Worm (Caenorhabditis elegans): ENCODE results near the gene acl-9.

Gene acl-9

ce11 chrV:6453122-6453521 is at the start of gene acl-9:
acl-9 (plus strand) TSS chrV:6453226.
- no peak for TF ChIP-seq nhr-47 (tag; optimal IDR thresholded peaks at IDR 0.05)
- TF ChIP-seq irx-1 (tag; optimal IDR thresholded peaks at IDR 0.05) = no peak
- no peak for TF ChIP-seq nhr-28 (tag; optimal IDR thresholded peaks at IDR 0.05)
- no peak for TF ChIP-seq C16A3.4 (tag; optimal IDR thresholded peaks at IDR 0.05)
- no peak for TF ChIP-seq ceh-8 (GFP tag; optimal IDR thresholded peaks at IDR 0.05)
- no peak for TF ChIP-seq nhr-84 (tag; optimal IDR thresholded peaks at IDR 0.05)
- TF ChIP-seq nhr-77 (tag; optimal IDR thresholded peaks at IDR 0.05) = no peak

- TF ChIP-seq lin-14 (GFP tag; optimal IDR thresholded peaks at IDR 0.05) (peak; percentile 17), elt-2 (tag; optimal IDR thresholded peaks at IDR 0.05) (peak; percentile 77), lin-35 (GFP tag; optimal IDR thresholded peaks at IDR 0.05) (peak in 1 of 2 experiments; percentile 32), rnt-1 (tag; optimal IDR thresholded peaks at IDR 0.05) (no peak)
Measured at ce11 chrV:6407587-6407986, 45.4 kb upstream of the acl-9 start.

- TF ChIP-seq Y116A8C.19 (tag; optimal IDR thresholded peaks at IDR 0.05; ENCODE audit: borderline replicate concordance) (no peak), elt-2 (tag; optimal IDR thresholded peaks at IDR 0.05) (peak; percentile 3)
Measured at ce11 chrV:6408733-6409227, 44.2 kb upstream of the acl-9 start, which contains the start of gene bcf-1. bcf-1 (minus strand) TSS chrV:6408783.

ce11 chrV:6411161-6411560 is 41.9 kb upstream of the acl-9 start:
- TF ChIP-seq elt-2 (tag; optimal IDR thresholded peaks at IDR 0.05) (peak; percentile 95), fkh-8 (tag; optimal IDR thresholded peaks at IDR 0.05) (no peak), mab-9 (GFP tag; IDR thresholded peaks at IDR 0.05) (no peak), lsy-2 (tag; optimal IDR thresholded peaks at IDR 0.05) (no peak), lin-14 (GFP tag; optimal IDR thresholded peaks at IDR 0.05) (peak; percentile 8), dsc-1 (tag; optimal IDR thresholded peaks at IDR 0.05) (no peak), mef-2 (tag; optimal IDR thresholded peaks at IDR 0.05) (no peak), ztf-4 (tag; optimal IDR thresholded peaks at IDR 0.05) (no peak), unc-86 (tag; optimal IDR thresholded peaks at IDR 0.05) (no peak), sptf-1 (tag; optimal IDR thresholded peaks at IDR 0.05) (no peak), ceh-90 (tag; optimal IDR thresholded peaks at IDR 0.05) (no peak), jun-1 (tag; optimal IDR thresholded peaks at IDR 0.05) (no peak), nhr-47 (tag; optimal IDR thresholded peaks at IDR 0.05) (no peak), efl-1 (optimal IDR thresholded peaks at IDR 0.05) (no peak), efl-1 (GFP tag; optimal IDR thresholded peaks at IDR 0.05 in 1 of 2) (peak in 1 of 2 experiments; percentile 37), efl-3 (GFP tag; optimal IDR thresholded peaks at IDR 0.05) (no peak), hpl-2 (GFP tag; optimal IDR thresholded peaks at IDR 0.05) (no peak), tlp-1 (tag; optimal IDR thresholded peaks at IDR 0.05) (peak; percentile 10), nhr-20 (tag; optimal IDR thresholded peaks at IDR 0.05) (peak; percentile 50), C34B4.2 (tag; optimal IDR thresholded peaks at IDR 0.05) (no peak), rnt-1 (tag; optimal IDR thresholded peaks at IDR 0.05) (no peak), mep-1 (tag; optimal IDR thresholded peaks at IDR 0.05) (no peak), skn-1 (tag; optimal IDR thresholded peaks at IDR 0.05) (no peak), lin-35 (GFP tag; optimal IDR thresholded peaks at IDR 0.05) (peak in 1 of 2 experiments; percentile 14), snu-23 (GFP tag; optimal IDR thresholded peaks at IDR 0.05) (no peak), sup-37 (GFP tag; optimal IDR thresholded peaks at IDR 0.05) (no peak), ceh-88 (GFP tag; IDR thresholded peaks at IDR 0.05) (no peak), nhr-237 (tag; optimal IDR thresholded peaks at IDR 0.05) (no peak), nhr-12 (tag; optimal IDR thresholded peaks at IDR 0.05) (no peak), zip-4 (GFP tag; optimal IDR thresholded peaks at IDR 0.05) (no peak), ama-1 (optimal IDR thresholded peaks at IDR 0.05) (no peak), lin-13 (GFP tag; optimal IDR thresholded peaks at IDR 0.05) (no peak), F16B12.6 (tag; optimal IDR thresholded peaks at IDR 0.05) (no peak), dpl-1 (GFP tag; optimal IDR thresholded peaks at IDR 0.05) (no peak), mdl-1 (tag; optimal IDR thresholded peaks at IDR 0.05) (peak in 1 of 2 experiments; percentile 8), blmp-1 (tag; optimal IDR thresholded peaks at IDR 0.05) (no peak), nhr-19 (GFP tag; conservative IDR thresholded peaks at IDR 0.05) (no peak), unc-98 (GFP tag; IDR thresholded peaks at IDR 0.05) (no peak), swsn-7 (tag; optimal IDR thresholded peaks at IDR 0.05) (no peak), nhr-71 (tag; optimal IDR thresholded peaks at IDR 0.05) (peak; percentile 21)

Data from whole organism, L1 larva.